Worm (Caenorhabditis elegans) whole organism, L1 larva: ENCODE measurements around the gene glc-4.

Experiments used
- C04F5.9 ChIP-seq: sonication (generic microtip); optimal IDR thresholded peaks from 2 replicates; lab custom pipeline; 2016; ENCODE audit warnings: missing genetic modification characterization, missing compliant biosample characterization
- ama-1 ChIP-seq: fragments of 150-350 bp; optimal IDR thresholded peaks from 2 replicates; lab custom pipeline; 2014
- blmp-1 ChIP-seq: fragments of 150-350 bp; optimal IDR thresholded peaks from 2 replicates; lab custom pipeline; 2014; ENCODE audit warnings: missing biosample characterization, missing genetic modification characterization
- ceh-82 ChIP-seq, 3 experiments: fragments of 150-350 bp in 1 of 3; sonication (generic microtip) in 2 of 3; optimal IDR thresholded peaks; 2 replicates each; lab custom pipeline; 2014 to 2017; ENCODE audit warnings: missing biosample characterization in 3 of 3, missing genetic modification characterization in 3 of 3
- ceh-90 ChIP-seq: sonication (generic microtip); optimal IDR thresholded peaks from 2 replicates; lab custom pipeline; 2016; ENCODE audit warnings: missing genetic modification characterization, missing compliant biosample characterization
- ces-1 ChIP-seq: fragments of 150-350 bp; optimal IDR thresholded peaks from 2 replicates; lab custom pipeline; 2014; ENCODE audit warnings: missing biosample characterization, missing genetic modification reagents, missing genetic modification characterization
- efl-1 ChIP-seq, 4 experiments: fragments of 150-350 bp; optimal IDR thresholded peaks in 3 of 4; peaks in 1 of 4; 1 replicate in 1 of 4; 2 replicates in 3 of 4; lab custom pipeline; 2014; ENCODE audit warnings: missing biosample characterization in 2 of 4, missing genetic modification characterization in 2 of 4, missing genetic modification reagents in 2 of 4
- elt-2 ChIP-seq: sonication (generic microtip); optimal IDR thresholded peaks from 2 replicates; lab custom pipeline; 2016; ENCODE audit warnings: missing genetic modification characterization, mild to moderate bottlenecking, inconsistent platforms, missing compliant biosample characterization, missing genetic modification reagents
- elt-3 ChIP-seq, 6 experiments: fragments of 150-350 bp in 1 of 6; sonication (generic microtip); optimal IDR thresholded peaks; 2 replicates each; lab custom pipeline; 2017 to 2018; ENCODE audit warnings: missing biosample characterization in 6 of 6, missing genetic modification characterization in 6 of 6, inconsistent platforms in 1 of 6
- fkh-10 ChIP-seq: sonication (generic microtip); optimal IDR thresholded peaks from 2 replicates; lab custom pipeline; 2017; ENCODE audit warnings: missing biosample characterization, missing genetic modification reagents, missing genetic modification characterization
- fkh-4 ChIP-seq: sonication (generic microtip); optimal IDR thresholded peaks from 2 replicates; lab custom pipeline; 2016; ENCODE audit warnings: missing compliant biosample characterization, missing genetic modification characterization, borderline replicate concordance
- fkh-8 ChIP-seq: sonication (generic microtip); optimal IDR thresholded peaks from 2 replicates; lab custom pipeline; 2016; ENCODE audit warnings: mild to moderate bottlenecking, missing genetic modification characterization, missing compliant biosample characterization
- grh-1 ChIP-seq: fragments of 200-800 bp; sonication (Bioruptor generic); IDR thresholded peaks from 2 replicates; pipeline ENCODE4 v1.3.6; 2022; ENCODE audit warnings: missing genetic modification reagents, missing genetic modification characterization, missing compliant biosample characterization
- lin-13 ChIP-seq: fragments of 150-350 bp; optimal IDR thresholded peaks from 2 replicates; lab custom pipeline; 2014; ENCODE audit warnings: missing biosample characterization, missing genetic modification reagents, missing genetic modification characterization
- lin-14 ChIP-seq: fragments of 200-800 bp; sonication (Bioruptor generic); optimal IDR thresholded peaks from 2 replicates; lab custom pipeline; 2018; ENCODE audit warnings: mild to moderate bottlenecking, missing genetic modification characterization, moderate library complexity, missing compliant biosample characterization
- lin-15B ChIP-seq: fragments of 150-350 bp; sonication (generic microtip); optimal IDR thresholded peaks from 3 replicates; lab custom pipeline; 2014; ENCODE audit warnings: missing biosample characterization, missing genetic modification characterization
- lin-39 ChIP-seq: fragments of 150-350 bp; optimal IDR thresholded peaks from 2 replicates; lab custom pipeline; 2014; ENCODE audit warnings: missing biosample characterization, missing genetic modification reagents, missing genetic modification characterization
- lir-3 ChIP-seq: sonication (generic microtip); optimal IDR thresholded peaks from 2 replicates; lab custom pipeline; 2016; ENCODE audit warnings: mild to moderate bottlenecking, missing genetic modification characterization, moderate library complexity, missing compliant biosample characterization; ENCODE audit not compliant: poor library complexity
- mab-9 ChIP-seq: fragments of 200-800 bp; sonication (Bioruptor generic); IDR thresholded peaks from 2 replicates; pipeline ENCODE4 v1.3.6; 2022; ENCODE audit warnings: missing genetic modification reagents, missing genetic modification characterization, missing compliant biosample characterization
- mef-2 ChIP-seq: fragments of 150-350 bp; optimal IDR thresholded peaks from 2 replicates; lab custom pipeline; 2014; ENCODE audit warnings: missing biosample characterization, missing genetic modification characterization
- mep-1 ChIP-seq: fragments of 150-350 bp; optimal IDR thresholded peaks from 2 replicates; lab custom pipeline; 2014; ENCODE audit warnings: missing biosample characterization, missing genetic modification characterization
- nhr-12 ChIP-seq: sonication (generic microtip); optimal IDR thresholded peaks from 2 replicates; lab custom pipeline; 2017; ENCODE audit warnings: missing biosample characterization, missing genetic modification characterization
- nhr-19 ChIP-seq: fragments of 200-800 bp; sonication (Bioruptor generic); conservative IDR thresholded peaks from 2 replicates; pipeline ENCODE4 v1.3.6; 2022; ENCODE audit warnings: missing genetic modification characterization, missing compliant biosample characterization
- nhr-20 ChIP-seq: sonication (generic microtip); optimal IDR thresholded peaks from 2 replicates; lab custom pipeline; 2016; ENCODE audit warnings: mild to moderate bottlenecking, missing genetic modification characterization, missing compliant biosample characterization
- nhr-237 ChIP-seq: fragments of 150-350 bp; optimal IDR thresholded peaks from 2 replicates; lab custom pipeline; 2014; ENCODE audit warnings: missing biosample characterization, missing genetic modification characterization
- nhr-28 ChIP-seq: fragments of 150-350 bp; optimal IDR thresholded peaks from 2 replicates; lab custom pipeline; 2014; ENCODE audit warnings: missing biosample characterization, missing genetic modification characterization
- nhr-47 ChIP-seq: sonication (generic microtip); optimal IDR thresholded peaks from 2 replicates; lab custom pipeline; 2016; ENCODE audit warnings: mild to moderate bottlenecking, missing genetic modification characterization, moderate library complexity, missing compliant biosample characterization
- nhr-76 ChIP-seq: sonication (generic microtip); optimal IDR thresholded peaks from 2 replicates; lab custom pipeline; 2017; ENCODE audit warnings: missing biosample characterization, missing genetic modification characterization
- nhr-84 ChIP-seq: sonication (generic microtip); optimal IDR thresholded peaks from 2 replicates; lab custom pipeline; 2017; ENCODE audit warnings: missing biosample characterization, missing genetic modification characterization
- nhr-85 ChIP-seq: sonication (generic microtip); peaks from one replicate; lab custom pipeline; 2016; ENCODE audit warnings: missing genetic modification characterization, inconsistent platforms, missing compliant biosample characterization
- nhr-90 ChIP-seq: sonication (generic microtip); optimal IDR thresholded peaks from 2 replicates; lab custom pipeline; 2016; ENCODE audit warnings: mild to moderate bottlenecking, missing genetic modification characterization, missing compliant biosample characterization; ENCODE audit not compliant: poor library complexity
- pag-3 ChIP-seq: sonication (generic microtip); optimal IDR thresholded peaks from 2 replicates; lab custom pipeline; 2017; ENCODE audit warnings: missing genetic modification characterization, mild to moderate bottlenecking, missing compliant biosample characterization, antibody characterized with exemption, borderline replicate concordance; ENCODE audit not compliant: insufficient read depth
- rnt-1 ChIP-seq: sonication (generic microtip); optimal IDR thresholded peaks from 2 replicates; lab custom pipeline; 2016; ENCODE audit warnings: mild to moderate bottlenecking, missing genetic modification characterization, moderate library complexity, missing compliant biosample characterization
- skn-1 ChIP-seq: fragments of 150-350 bp; optimal IDR thresholded peaks from 2 replicates; lab custom pipeline; 2014; ENCODE audit warnings: missing biosample characterization, missing genetic modification characterization
- snu-23 ChIP-seq: sonication (generic microtip); optimal IDR thresholded peaks from 2 replicates; lab custom pipeline; 2016; ENCODE audit warnings: missing genetic modification characterization, missing compliant biosample characterization
- tlp-1 ChIP-seq: fragments of 150-350 bp; optimal IDR thresholded peaks from 2 replicates; lab custom pipeline; 2014; ENCODE audit warnings: missing biosample characterization, missing genetic modification characterization
- zag-1 ChIP-seq: fragments of 150-350 bp; optimal IDR thresholded peaks from 2 replicates; lab custom pipeline; 2014; ENCODE audit warnings: missing biosample characterization, missing genetic modification characterization
- zip-4 ChIP-seq: fragments of 200-800 bp; sonication (Bioruptor generic); optimal IDR thresholded peaks from 2 replicates; lab custom pipeline; 2018; ENCODE audit warnings: mild to moderate bottlenecking, missing genetic modification characterization, moderate library complexity, missing compliant biosample characterization
- ztf-11 ChIP-seq, 2 experiments: sonication (generic microtip); optimal IDR thresholded peaks; 2 replicates each; lab custom pipeline; 2016 to 2017; ENCODE audit warnings: missing genetic modification characterization in 2 of 2, missing biosample characterization in 1 of 2, missing compliant biosample characterization in 1 of 2
- ztf-4 ChIP-seq: fragments of 150-350 bp; optimal IDR thresholded peaks from 2 replicates; lab custom pipeline; 2014; ENCODE audit warnings: missing biosample characterization, missing genetic modification characterization

glc-4 gene

DNA sequence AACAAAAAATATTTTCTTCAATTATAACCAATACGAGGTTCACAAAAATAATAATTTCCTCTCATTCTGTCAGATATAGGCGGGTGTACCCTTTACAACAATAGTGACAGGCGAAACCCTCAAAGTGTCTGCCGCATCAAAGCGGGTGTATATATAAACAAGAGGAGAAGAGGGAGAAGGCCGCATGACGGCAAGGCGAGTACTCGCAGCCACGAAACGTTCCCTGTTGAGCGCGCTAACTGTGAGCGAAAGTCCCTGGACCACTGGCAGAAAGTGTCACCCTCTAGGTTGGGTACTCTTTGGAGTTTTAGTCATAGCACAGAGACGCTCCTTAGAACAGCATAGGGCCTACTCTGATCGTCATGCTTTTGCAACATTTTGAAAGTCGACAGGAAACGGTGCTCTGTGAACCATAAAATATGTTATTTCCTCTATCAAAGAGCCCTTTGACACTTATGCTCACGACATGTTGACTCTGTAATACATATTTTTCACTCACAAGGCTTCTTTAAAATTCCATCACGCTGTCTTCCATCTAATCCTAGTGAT, 25.4 kb upstream of the glc-4 start, which contains the start of gene pcrg-1 (continued):
- TF ChIP-seq ceh-90 (tag; lab: Kevin White, UChicago) (no peak), nhr-28 (tag; lab: Kevin White, UChicago) (no peak), nhr-90 (peak; percentile 89), fkh-8 (tag; lab: Kevin White, UChicago) (no peak), lin-14 (GFP tag; lab: Kevin White, UChicago) (peak; percentile 86), nhr-12 (tag; lab: Kevin White, UChicago) (no peak), ceh-82 (tag; optimal IDR thresholded peaks at IDR 0.05; lab: Kevin White, UChicago) (peak; percentile 40 to 76 (median 73)), zip-4 (GFP tag; lab: Kevin White, UChicago) (peak; percentile 73), lin-13 (GFP tag; lab: Kevin White, UChicago) (peak; percentile 64), fkh-4 (tag; lab: Kevin White, UChicago) (no peak), mab-9 (GFP tag; lab: Robert Waterston, UW) (peak; percentile 72), skn-1 (no peak), efl-1 (optimal IDR thresholded peaks at IDR 0.05; lab: Kevin White, UChicago) (peak; percentile 58 to 75), efl-1 (GFP tag; optimal IDR thresholded peaks at IDR 0.05 in 1 of 2; lab: Kevin White, UChicago) (peak; percentile 58 to 97), zag-1 (tag; lab: Kevin White, UChicago) (no peak), rnt-1 (tag; lab: Kevin White, UChicago) (peak; percentile 89), lin-15B (no peak), lir-3 (tag; lab: Kevin White, UChicago) (peak; percentile 85), elt-2 (tag; lab: Kevin White, UChicago) (peak; percentile 76), nhr-237 (no peak), nhr-47 (peak; percentile 90), pag-3 (no peak), mef-2 (tag; lab: Kevin White, UChicago) (peak; percentile 23), ces-1 (no peak), nhr-76 (tag; lab: Kevin White, UChicago) (peak; percentile 51), tlp-1 (tag; lab: Kevin White, UChicago) (no peak), fkh-10 (GFP tag; lab: Kevin White, UChicago) (no peak), nhr-19 (GFP tag; lab: Robert Waterston, UW) (peak; percentile 93), ama-1 (lab: Kevin White, UChicago) (no peak), lin-39 (tag; lab: Kevin White, UChicago) (peak; percentile 71), nhr-85 (peak; percentile 92), ztf-11 (tag; optimal IDR thresholded peaks at IDR 0.05; lab: Kevin White, UChicago) (peak in 1 of 2 experiments; percentile 76)

DNA sequence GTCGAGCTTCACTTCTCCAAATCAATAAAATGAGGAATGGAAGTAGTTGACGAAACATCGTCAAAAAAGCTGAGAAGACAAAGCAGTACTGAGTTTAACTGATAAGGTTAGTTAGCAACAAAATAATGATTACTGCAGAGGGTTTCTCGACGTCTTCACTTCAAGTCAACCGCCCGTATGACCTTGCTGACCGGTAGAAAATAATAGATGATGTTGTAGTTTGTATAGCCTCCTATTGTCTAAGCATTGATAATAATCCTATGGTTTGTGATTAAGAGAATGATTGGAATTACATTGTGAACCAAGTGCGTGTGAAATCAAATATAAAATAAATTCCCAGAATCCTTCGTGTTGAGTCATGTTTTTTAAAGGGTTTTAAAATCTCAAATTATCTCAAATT, 24.6 kb upstream of the glc-4 start, which contains the start of gene E04F6.6:
TSS of gene E04F6.6 (minus strand) at position 258 of the 400 bp plus-strand sequence.
- no peak for TF ChIP-seq fkh-10 (GFP tag; lab: Kevin White, UChicago)
- peak; percentile 34 for TF ChIP-seq blmp-1
- peak in 2 of 6 experiments; percentile 12 to 67 for TF ChIP-seq elt-3 (tag; optimal IDR thresholded peaks at IDR 0.05; lab: Kevin White, UChicago)
- TF ChIP-seq mep-1 (tag; lab: Kevin White, UChicago) = no peak
- no peak for TF ChIP-seq snu-23 (GFP tag; lab: Kevin White, UChicago)
- no peak for TF ChIP-seq grh-1 (GFP tag; lab: Robert Waterston, UW)
- TF ChIP-seq nhr-84 (tag; lab: Kevin White, UChicago) = no peak
- no peak for TF ChIP-seq lir-3 (tag; lab: Kevin White, UChicago)
- TF ChIP-seq nhr-20 (tag; lab: Kevin White, UChicago) = peak; percentile 14
- no peak for TF ChIP-seq C04F5.9 (tag; lab: Kevin White, UChicago)
- no peak for TF ChIP-seq ztf-4 (tag; lab: Kevin White, UChicago)
- TF ChIP-seq, all 84 proteins: peak for 3
